Worm (Caenorhabditis elegans): ENCODE data around the gene R13D11.4.
A peak's percentile ranks its signal among the peaks of the same experiment; 100 is the strongest.

The R13D11.4 gene

DNA sequence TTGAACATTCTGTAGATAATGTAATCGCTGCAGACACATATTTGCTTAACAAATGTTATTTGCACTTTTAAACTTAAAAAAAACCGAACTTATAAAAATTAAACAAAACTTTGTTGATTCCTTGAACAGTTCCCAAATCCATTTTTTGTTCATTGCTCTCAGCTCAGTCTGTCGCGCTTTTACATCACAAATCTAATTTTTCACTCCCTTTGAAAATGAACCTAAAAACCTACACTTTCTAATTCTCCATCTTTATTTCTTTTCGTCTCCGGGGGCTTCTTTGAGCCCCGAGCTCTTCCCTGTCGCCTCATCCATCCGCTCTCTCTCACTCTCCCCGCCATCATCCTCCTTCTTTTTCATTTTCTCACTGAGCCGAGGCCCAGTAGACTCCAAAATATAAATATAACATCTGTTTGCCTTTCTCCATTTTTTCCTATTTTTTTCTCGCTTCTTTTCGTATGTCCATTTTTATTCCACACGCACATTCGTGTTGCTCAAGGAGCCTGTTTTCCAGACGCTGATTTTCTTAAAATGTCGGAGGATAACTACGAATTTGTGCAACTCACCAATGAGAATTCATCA lies at the start of gene R13D11.4:
Gene R13D11.4 (plus strand): TSS at position 532 of the 582 bp plus-strand sequence.
- no peak for TF ChIP-seq him-1 (tag; optimal IDR thresholded peaks at IDR 0.05)
- TF ChIP-seq dao-5 (tag; optimal IDR thresholded peaks at IDR 0.05) = no peak
- TF ChIP-seq W03F9.2 (tag; optimal IDR thresholded peaks at IDR 0.05) = no peak

DNA sequence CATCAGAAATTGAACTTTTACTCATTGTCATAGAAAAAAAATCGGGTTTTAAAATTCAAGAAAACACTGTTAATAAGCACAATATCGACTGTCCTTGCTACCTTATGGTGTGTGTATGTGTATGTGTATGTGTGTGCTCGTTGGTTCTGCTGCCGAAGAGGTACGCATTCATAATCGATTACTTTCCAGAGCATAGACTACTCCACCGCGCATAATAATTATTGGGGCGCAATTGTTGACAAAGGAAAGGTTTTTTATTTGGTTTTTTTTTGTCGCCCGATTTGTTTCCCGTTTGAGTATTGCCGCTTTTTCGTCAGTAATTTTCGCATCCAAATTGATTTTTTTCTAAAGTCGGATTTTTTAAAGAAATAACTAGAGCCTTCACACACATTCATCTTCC lies 49.4 kb upstream of the R13D11.4 start, which contains the start of gene C05E4.15:
Gene C05E4.15 (minus strand): TSS at position 101 of the 400 bp plus-strand sequence.
- no peak for TF ChIP-seq dao-5 (tag; optimal IDR thresholded peaks at IDR 0.05)

- TF ChIP-seq him-1 (tag; optimal IDR thresholded peaks at IDR 0.05) = no peak
Measured at ce11 chrV:761882-762281, 48.7 kb upstream of the R13D11.4 start, which contains the start of gene C05E4.12. Gene C05E4.12 (minus strand): TSS chrV:761982.

DNA sequence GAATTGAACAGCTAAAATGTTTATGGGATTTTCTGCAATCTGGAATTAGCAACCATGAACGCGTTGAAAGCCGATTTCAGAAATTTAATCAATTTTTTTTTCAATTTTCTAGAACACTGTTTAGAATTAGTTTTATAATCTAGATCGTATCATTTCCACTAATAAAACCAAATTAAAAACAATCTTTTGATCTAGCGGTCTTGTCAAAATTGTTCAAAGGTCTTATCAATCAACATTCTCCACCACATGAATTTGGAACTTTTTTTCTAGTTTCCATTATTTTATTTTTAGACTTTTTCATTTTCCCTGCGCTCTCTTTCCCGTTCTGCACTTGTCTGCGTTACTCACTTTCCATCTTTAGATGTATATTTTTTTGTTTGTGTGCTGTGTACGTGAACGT lies 48.3 kb upstream of the R13D11.4 start, which contains the start of gene srp-2:
Gene srp-2 (plus strand): TSS at position 301 of the 400 bp plus-strand sequence.
- TF ChIP-seq him-1 (tag; optimal IDR thresholded peaks at IDR 0.05) = no peak
- TF ChIP-seq W03F9.2 (tag; optimal IDR thresholded peaks at IDR 0.05) = no peak
- no peak for TF ChIP-seq dao-5 (tag; optimal IDR thresholded peaks at IDR 0.05)

DNA sequence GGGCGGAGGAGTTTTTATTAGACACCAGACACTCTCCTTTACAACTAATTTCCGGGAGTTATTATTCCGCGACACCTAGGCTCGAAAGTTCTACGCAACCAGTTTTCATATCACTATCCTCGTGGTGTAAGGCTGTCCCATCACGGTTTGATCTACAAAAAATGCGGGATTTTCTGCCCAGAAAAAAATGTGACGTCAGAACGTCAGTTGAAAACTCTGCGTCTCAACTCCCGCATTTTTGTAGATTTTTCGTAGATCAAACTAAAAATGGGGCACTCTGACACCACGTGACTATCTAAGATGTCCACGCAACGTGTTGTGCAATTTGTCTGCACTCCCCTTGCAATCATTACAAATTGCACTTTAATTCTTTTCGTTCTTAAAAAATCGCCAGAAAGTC lies 45.9 kb upstream of the R13D11.4 start, which contains the start of gene str-238:
Gene str-238 (plus strand): TSS at position 301 of the 400 bp plus-strand sequence.
- TF ChIP-seq W03F9.2 (tag; optimal IDR thresholded peaks at IDR 0.05) (no peak), dao-5 (tag; optimal IDR thresholded peaks at IDR 0.05) (no peak), him-1 (tag; optimal IDR thresholded peaks at IDR 0.05) (no peak)

DNA sequence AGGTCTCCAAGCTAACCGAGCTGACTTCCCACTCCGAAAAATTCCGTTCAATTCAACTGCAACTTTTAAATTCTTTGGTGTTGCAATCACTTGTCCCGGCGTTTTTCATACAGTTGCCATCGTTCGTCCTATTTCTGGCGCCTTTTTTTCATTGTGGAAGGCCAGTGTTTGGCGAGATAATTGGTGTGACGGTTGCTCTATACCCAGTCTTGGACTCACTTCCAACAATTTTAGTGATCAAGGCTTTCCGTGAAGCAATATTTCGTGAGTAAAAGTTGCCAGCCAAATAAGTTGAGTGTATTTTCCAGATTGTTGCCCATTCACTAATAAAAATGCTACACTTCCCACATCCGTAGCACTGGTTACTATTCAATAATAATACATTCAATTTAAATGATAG lies 38.4 kb upstream of the R13D11.4 start:
- TF ChIP-seq him-1 (tag; optimal IDR thresholded peaks at IDR 0.05) = no peak
- no peak for TF ChIP-seq dao-5 (tag; optimal IDR thresholded peaks at IDR 0.05)
- no peak for TF ChIP-seq W03F9.2 (tag; optimal IDR thresholded peaks at IDR 0.05)

ce11 chrV:773256-773655 lies 37.4 kb upstream of the R13D11.4 start, which contains the start of gene sti-1:
Gene sti-1 (plus strand): TSS chrV:773518.
- TF ChIP-seq dao-5 (tag; optimal IDR thresholded peaks at IDR 0.05) = no peak
- TF ChIP-seq W03F9.2 (tag; optimal IDR thresholded peaks at IDR 0.05) = peak; percentile 79
- no peak for TF ChIP-seq him-1 (tag; optimal IDR thresholded peaks at IDR 0.05)

- TF ChIP-seq him-1 (tag; optimal IDR thresholded peaks at IDR 0.05) = no peak
- no peak for TF ChIP-seq W03F9.2 (tag; optimal IDR thresholded peaks at IDR 0.05)
- no peak for TF ChIP-seq dao-5 (tag; optimal IDR thresholded peaks at IDR 0.05)
Measured at ce11 chrV:774341-774740, 36.3 kb upstream of the R13D11.4 start.

ce11 chrV:774875-775359 lies 35.7 kb upstream of the R13D11.4 start, which contains the start of gene srbc-58:
Gene srbc-58 (plus strand): TSS chrV:774995.
- TF ChIP-seq W03F9.2 (tag; optimal IDR thresholded peaks at IDR 0.05) (no peak), him-1 (tag; optimal IDR thresholded peaks at IDR 0.05) (no peak), dao-5 (tag; optimal IDR thresholded peaks at IDR 0.05) (no peak)

ce11 chrV:777285-777684 lies 33.3 kb upstream of the R13D11.4 start, which contains the start of gene R09E12.9:
Gene R09E12.9 (plus strand): TSS chrV:777600.
- TF ChIP-seq W03F9.2 (tag; optimal IDR thresholded peaks at IDR 0.05) = no peak
- no peak for TF ChIP-seq him-1 (tag; optimal IDR thresholded peaks at IDR 0.05)
- no peak for TF ChIP-seq dao-5 (tag; optimal IDR thresholded peaks at IDR 0.05)

DNA sequence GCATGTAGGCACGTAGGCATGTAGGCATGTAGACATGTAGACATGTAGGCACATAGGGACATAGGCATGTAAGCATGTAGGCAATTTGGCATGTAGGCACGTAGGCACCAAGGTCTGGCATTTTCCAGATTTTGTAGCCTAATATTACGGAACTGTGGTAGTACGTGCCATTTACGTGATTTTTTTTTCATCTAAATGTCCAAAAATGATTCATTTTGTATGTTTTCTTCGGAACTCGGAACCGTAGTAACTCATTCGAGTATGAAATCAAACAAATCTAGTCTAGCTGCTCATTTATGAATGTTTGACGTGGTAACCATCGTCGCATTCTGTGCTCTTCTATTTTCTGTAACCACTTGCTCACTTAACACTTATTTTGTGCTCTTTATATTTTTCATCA lies 32.3 kb upstream of the R13D11.4 start, which contains the start of gene srbc-59:
Gene srbc-59 (plus strand): TSS at position 301 of the 400 bp plus-strand sequence.
- TF ChIP-seq him-1 (tag; optimal IDR thresholded peaks at IDR 0.05) (no peak), W03F9.2 (tag; optimal IDR thresholded peaks at IDR 0.05) (no peak), dao-5 (tag; optimal IDR thresholded peaks at IDR 0.05) (no peak)

DNA sequence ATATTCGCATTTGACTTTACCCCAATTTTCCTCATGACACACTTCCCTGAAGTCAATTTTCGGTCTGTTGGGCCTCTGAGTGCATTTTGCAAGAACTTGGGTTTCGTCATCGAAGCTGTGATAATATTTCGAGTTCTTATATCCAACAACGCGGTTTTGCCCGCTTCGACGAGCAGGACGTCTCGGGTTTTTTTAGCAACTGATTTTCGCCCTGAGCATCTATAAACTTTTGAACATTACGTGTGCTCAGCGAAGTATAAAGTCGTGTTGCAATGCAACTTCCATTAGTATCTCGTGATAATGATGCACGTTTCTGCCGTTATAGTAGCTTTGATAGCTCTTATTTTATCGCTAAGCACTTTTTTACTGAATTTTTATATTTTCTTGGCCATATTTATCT lies 30.6 kb upstream of the R13D11.4 start, which contains the start of gene srbc-60:
Gene srbc-60 (plus strand): TSS at position 301 of the 400 bp plus-strand sequence.
- TF ChIP-seq him-1 (tag; optimal IDR thresholded peaks at IDR 0.05) = no peak
- TF ChIP-seq W03F9.2 (tag; optimal IDR thresholded peaks at IDR 0.05) = no peak
- no peak for TF ChIP-seq dao-5 (tag; optimal IDR thresholded peaks at IDR 0.05)

- TF ChIP-seq him-1 (tag; optimal IDR thresholded peaks at IDR 0.05) (no peak), dao-5 (tag; optimal IDR thresholded peaks at IDR 0.05) (no peak), W03F9.2 (tag; optimal IDR thresholded peaks at IDR 0.05) (no peak)
Measured at ce11 chrV:782432-782831, 28.2 kb upstream of the R13D11.4 start, which contains the start of gene srab-16. Gene srab-16 (plus strand): TSS chrV:782732.

DNA sequence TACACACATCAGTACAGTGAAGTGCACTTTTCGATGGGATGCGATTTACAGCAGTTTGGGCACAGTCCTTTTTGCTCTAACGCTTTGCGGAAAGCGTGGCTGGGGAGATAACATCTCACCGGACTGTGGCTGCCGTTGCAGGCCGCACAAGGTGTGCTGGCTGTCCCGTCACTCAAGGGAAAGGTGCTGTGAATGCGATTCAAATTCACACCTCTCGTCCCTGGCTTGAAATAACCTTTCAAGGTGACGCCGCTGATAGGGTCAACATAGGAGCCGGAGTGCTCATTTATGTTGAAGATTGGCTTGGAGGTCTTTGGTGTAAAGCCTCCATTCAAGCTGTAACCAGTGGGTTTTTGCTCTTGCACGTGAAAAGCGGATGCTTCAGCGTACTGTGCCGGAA lies 16.5 kb upstream of the R13D11.4 start:
- no peak for TF ChIP-seq him-1 (tag; optimal IDR thresholded peaks at IDR 0.05)
- TF ChIP-seq W03F9.2 (tag; optimal IDR thresholded peaks at IDR 0.05) = no peak
- TF ChIP-seq dao-5 (tag; optimal IDR thresholded peaks at IDR 0.05) = no peak
